Worm (Caenorhabditis elegans): Measurements from ENCODE around the gene K03A11.5.

ce11 chrX:13061366-13061765, 2.0 kb upstream of the K03A11.5 start:
- TF ChIP-seq jun-1 (tag; optimal IDR thresholded peaks at IDR 0.05) (no peak), ztf-4 (tag; optimal IDR thresholded peaks at IDR 0.05) (no peak), pax-3 (tag; optimal IDR thresholded peaks at IDR 0.05) (no peak), swsn-7 (tag; optimal IDR thresholded peaks at IDR 0.05) (no peak), lsy-2 (tag; optimal IDR thresholded peaks at IDR 0.05) (no peak), lin-15B (tag; optimal IDR thresholded peaks at IDR 0.05) (no peak)
